Worm (Caenorhabditis elegans): ENCODE data around the gene grl-28.
"Not testable (repeated sequence)": the region's sequence is repeated elsewhere in the genome, so short reads cannot be mapped to it uniquely, and the experiment has no call there.

- TF ChIP-seq T22C8.4 (GFP tag; IDR thresholded peaks at IDR 0.05); ztf-29 (GFP tag; IDR thresholded peaks at IDR 0.05); med-1 (GFP tag; optimal IDR thresholded peaks at IDR 0.05; ENCODE audit: insufficient read depth): not testable (repeated sequence)
Observed at ce11 chrV:3520412-3520811, 31.3 kb downstream of the grl-28 start.

Measured in whole organism, midembryonic.